Fruit fly (Drosophila melanogaster): ENCODE results near the gene CG7888.

The CG7888 gene

dm6 chr3L:11084557-11085231 is 30.9 kb downstream of the CG7888 start (continued):
- TF ChIP-seq dac (GFP tag; optimal IDR thresholded peaks at IDR 0.05): peak; percentile 94
- peak; percentile 97 for TF ChIP-seq CG11762 (GFP tag; optimal IDR thresholded peaks at IDR 0.05; ENCODE audit: insufficient read depth)
- TF ChIP-seq CG11902 (GFP tag; optimal IDR thresholded peaks at IDR 0.05): peak; percentile 83
- peak; percentile 95 for TF ChIP-seq fkh (GFP tag; optimal IDR thresholded peaks at IDR 0.05)
- peak; percentile 79 for TF ChIP-seq Ets21C (GFP tag; optimal IDR thresholded peaks at IDR 0.05)
- peak; percentile 95 to 97 for TF ChIP-seq ss (GFP tag; optimal IDR thresholded peaks at IDR 0.05)
- no peak for TF ChIP-seq svp (GFP tag)
- peak; percentile 97 for TF ChIP-seq acj6 (GFP tag; optimal IDR thresholded peaks at IDR 0.05)
- peak; percentile 95 for TF ChIP-seq CG16779 (tag; optimal IDR thresholded peaks at IDR 0.05)
- peak; percentile 92 for TF ChIP-seq esn (GFP tag; optimal IDR thresholded peaks at IDR 0.05)
- peak; percentile 87 for TF ChIP-seq Sox102F (GFP tag; optimal IDR thresholded peaks at IDR 0.05)
- TF ChIP-seq salr (GFP tag; optimal IDR thresholded peaks at IDR 0.05): peak; percentile 94 to 99
- peak; percentile 100 for TF ChIP-seq CG15336 (GFP tag; IDR thresholded peaks at IDR 0.05)
- peak; percentile 80 for TF ChIP-seq Sox15 (GFP tag; optimal IDR thresholded peaks at IDR 0.05)
- peak; percentile 99 for TF ChIP-seq Hr4 (GFP tag; optimal IDR thresholded peaks at IDR 0.05)
- TF ChIP-seq Eip75B (GFP tag; optimal IDR thresholded peaks at IDR 0.05): peak; percentile 99
- TF ChIP-seq Ets96B (tag; optimal IDR thresholded peaks at IDR 0.05): peak; percentile 97
- no peak for TF ChIP-seq Eip93F (GFP tag; optimal IDR thresholded peaks at IDR 0.05)
- TF ChIP-seq CG11294 (GFP tag; IDR thresholded peaks at IDR 0.05): peak; percentile 99
- peak; percentile 93 for TF ChIP-seq topi (GFP tag; optimal IDR thresholded peaks at IDR 0.05)
- peak; percentile 95 for TF ChIP-seq spab (GFP tag; optimal IDR thresholded peaks at IDR 0.05)
- TF ChIP-seq CG3919 (GFP tag; optimal IDR thresholded peaks at IDR 0.05): peak; percentile 98
- peak; percentile 100 for TF ChIP-seq eg (GFP tag; IDR thresholded peaks at IDR 0.05)
- peak; percentile 83 for TF ChIP-seq fd85E (GFP tag; optimal IDR thresholded peaks at IDR 0.05)
- TF ChIP-seq CG32006 (GFP tag; optimal IDR thresholded peaks at IDR 0.05): peak; percentile 99
- TF ChIP-seq Hr38 (GFP tag; optimal IDR thresholded peaks at IDR 0.05): peak; percentile 93
- TF ChIP-seq CG3032 (tag; optimal IDR thresholded peaks at IDR 0.05): peak; percentile 96
- peak; percentile 100 for TF ChIP-seq CG8119 (GFP tag; IDR thresholded peaks at IDR 0.05)
- peak; percentile 87 for TF ChIP-seq CG31627 (GFP tag; optimal IDR thresholded peaks at IDR 0.05)
- peak; percentile 96 for TF ChIP-seq dsx (GFP tag; optimal IDR thresholded peaks at IDR 0.05; ENCODE audit: poor library complexity, severe bottlenecking)
- peak; percentile 99 for TF ChIP-seq CG6276 (GFP tag; optimal IDR thresholded peaks at IDR 0.05)
- TF ChIP-seq CG10669 (GFP tag; optimal IDR thresholded peaks at IDR 0.05): peak; percentile 96
- peak; percentile 98 for TF ChIP-seq pdm3 (GFP tag; optimal IDR thresholded peaks at IDR 0.05)
- TF ChIP-seq net (GFP tag; optimal IDR thresholded peaks at IDR 0.05): peak; percentile 99
- peak; percentile 99 for TF ChIP-seq CG6163 (GFP tag; IDR thresholded peaks at IDR 0.05)
- TF ChIP-seq CG7368 (GFP tag; optimal IDR thresholded peaks at IDR 0.05): peak; percentile 96

DNA sequence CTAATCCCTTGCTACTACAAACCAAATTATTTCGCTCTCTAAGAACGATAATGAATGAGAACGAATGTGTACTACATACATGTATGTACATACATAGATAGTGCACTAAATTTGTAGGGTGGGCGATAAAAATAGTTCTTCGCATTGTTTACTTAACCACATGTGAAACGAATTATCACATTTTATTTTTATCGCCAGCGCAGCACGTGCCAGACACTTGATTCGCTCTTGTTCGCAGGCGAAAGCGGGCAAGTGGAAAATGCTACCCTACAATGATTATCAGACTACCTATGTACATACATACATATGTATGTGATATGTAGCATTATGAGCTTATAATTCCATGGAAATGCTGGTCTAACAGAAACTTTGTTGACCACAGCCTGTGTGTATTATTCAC is 32.0 kb downstream of the CG7888 start:
- TF ChIP-seq CG10631 (GFP tag; optimal IDR thresholded peaks at IDR 0.05) (no peak), CG32006 (GFP tag; optimal IDR thresholded peaks at IDR 0.05) (no peak), fkh (GFP tag; optimal IDR thresholded peaks at IDR 0.05) (peak; percentile 84)

DNA sequence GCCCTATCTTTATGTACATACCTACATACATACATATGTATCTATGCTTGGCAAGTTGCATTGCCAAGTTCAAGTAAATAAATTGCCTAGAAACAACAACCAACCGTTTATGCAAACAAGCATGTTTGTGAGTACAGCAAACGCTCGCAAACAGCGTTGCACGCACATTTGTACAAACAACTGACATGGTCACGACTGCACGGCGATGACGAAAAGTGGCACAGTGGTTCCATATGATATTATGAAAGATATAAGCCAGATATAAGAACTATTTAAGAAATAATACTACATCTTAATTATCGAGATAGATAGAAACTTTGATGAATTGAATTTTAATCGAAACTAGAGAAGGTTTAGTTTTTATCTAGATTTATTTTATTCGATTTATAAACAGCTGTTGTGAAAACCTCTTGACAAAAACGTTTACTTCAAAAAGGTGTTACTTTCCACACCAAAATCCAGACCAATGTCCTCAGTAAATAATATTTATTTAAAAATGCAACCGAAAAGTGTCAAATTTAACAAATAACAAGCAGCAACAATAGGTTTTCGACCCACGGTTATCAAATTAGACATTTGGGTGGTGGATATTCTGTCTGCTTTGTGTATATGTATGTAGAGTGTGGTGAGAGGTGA is 36.1 kb downstream of the CG7888 start:
- peak; percentile 77 for TF ChIP-seq CG4318 (GFP tag; optimal IDR thresholded peaks at IDR 0.05)
- peak; percentile 79 for TF ChIP-seq CG8119 (GFP tag; IDR thresholded peaks at IDR 0.05)
- TF ChIP-seq OdsH (GFP tag; optimal IDR thresholded peaks at IDR 0.05): peak; percentile 77
- no peak for TF ChIP-seq CG1621 (tag; optimal IDR thresholded peaks at IDR 0.05)
- TF ChIP-seq fkh (GFP tag; optimal IDR thresholded peaks at IDR 0.05): peak; percentile 92
- TF ChIP-seq pdm3 (GFP tag; optimal IDR thresholded peaks at IDR 0.05): peak; percentile 73
- peak; percentile 11 for TF ChIP-seq CG3032 (tag; optimal IDR thresholded peaks at IDR 0.05)
- peak; percentile 67 for TF ChIP-seq eg (GFP tag; IDR thresholded peaks at IDR 0.05)
- TF ChIP-seq salr (GFP tag; optimal IDR thresholded peaks at IDR 0.05): peak in 1 of 2 experiments; percentile 85
- TF ChIP-seq achi (GFP tag; optimal IDR thresholded peaks at IDR 0.05): peak; percentile 77
- peak; percentile 81 for TF ChIP-seq esn (GFP tag; optimal IDR thresholded peaks at IDR 0.05)
- peak; percentile 61 for TF ChIP-seq vri (GFP tag; optimal IDR thresholded peaks at IDR 0.05)
- peak; percentile 69 for TF ChIP-seq CG34406 (GFP tag; optimal IDR thresholded peaks at IDR 0.05)
- peak; percentile 84 for TF ChIP-seq net (GFP tag; optimal IDR thresholded peaks at IDR 0.05)
- peak; percentile 12 for TF ChIP-seq CG7368 (GFP tag; optimal IDR thresholded peaks at IDR 0.05)
- TF ChIP-seq fd85E (GFP tag; optimal IDR thresholded peaks at IDR 0.05): no peak
- TF ChIP-seq CG8632 (GFP tag; optimal IDR thresholded peaks at IDR 0.05): peak; percentile 68
- no peak for TF ChIP-seq CG9139 (GFP tag; optimal IDR thresholded peaks at IDR 0.05)
- peak; percentile 32 for TF ChIP-seq CG10669 (GFP tag; optimal IDR thresholded peaks at IDR 0.05)
- peak; percentile 49 for TF ChIP-seq Eip75B (GFP tag; optimal IDR thresholded peaks at IDR 0.05)
- TF ChIP-seq Ets96B (tag; optimal IDR thresholded peaks at IDR 0.05): peak; percentile 38
